Worm (Caenorhabditis elegans) whole organism, mixed stage, embryonic: Measurements from ENCODE around the gene F36F12.2.
A peak's percentile ranks its signal among the peaks of the same experiment; 100 is the strongest.

Experiments used
- M03D4.4 ChIP-seq: sonication (generic microtip); optimal IDR thresholded peaks from 2 replicates; lab custom pipeline; 2017; ENCODE audit warnings: mild to moderate bottlenecking, missing genetic modification characterization, missing compliant biosample characterization
- bed-3 ChIP-seq: fragments of 200-800 bp; sonication (Bioruptor generic); optimal IDR thresholded peaks from 3 replicates; lab custom pipeline; 2018; ENCODE audit warnings: mild to moderate bottlenecking, missing genetic modification characterization, moderate library complexity, missing compliant biosample characterization
- blmp-1 ChIP-seq: fragments of 150-350 bp; optimal IDR thresholded peaks from 2 replicates; lab custom pipeline; 2014; ENCODE audit warnings: missing biosample characterization, missing genetic modification characterization
- ceh-43 ChIP-seq: fragments of 200-800 bp; sonication (Bioruptor generic); optimal IDR thresholded peaks from 2 replicates; lab custom pipeline; 2018; ENCODE audit warnings: mild to moderate bottlenecking, missing genetic modification characterization, moderate library complexity, missing compliant biosample characterization
- ces-1 ChIP-seq: fragments of 150-350 bp; optimal IDR thresholded peaks from 2 replicates; lab custom pipeline; 2014; ENCODE audit warnings: missing biosample characterization, missing genetic modification reagents, missing genetic modification characterization
- elt-1 ChIP-seq: sonication (generic microtip); optimal IDR thresholded peaks from 2 replicates; lab custom pipeline; 2017; ENCODE audit warnings: missing genetic modification characterization, mild to moderate bottlenecking, missing compliant biosample characterization, antibody characterized with exemption, moderate library complexity, borderline replicate concordance; ENCODE audit not compliant: insufficient read depth
- elt-3 ChIP-seq: fragments of 150-350 bp; optimal IDR thresholded peaks from 2 replicates; lab custom pipeline; 2014; ENCODE audit warnings: missing biosample characterization, missing genetic modification characterization
- flh-1 ChIP-seq: fragments of 200-800 bp; sonication (Bioruptor generic); optimal IDR thresholded peaks from 2 replicates; lab custom pipeline; 2018; ENCODE audit warnings: mild to moderate bottlenecking, missing genetic modification characterization, moderate library complexity, missing compliant biosample characterization
- hlh-1 ChIP-seq: fragments of 150-350 bp; optimal IDR thresholded peaks from 2 replicates; lab custom pipeline; 2014; ENCODE audit warnings: missing biosample characterization, missing genetic modification reagents, missing genetic modification characterization
- lin-13 ChIP-seq: fragments of 150-350 bp; optimal IDR thresholded peaks from 2 replicates; lab custom pipeline; 2014; ENCODE audit warnings: missing biosample characterization, missing genetic modification characterization
- lin-32 ChIP-seq: fragments of 200-800 bp; sonication (Bioruptor generic); optimal IDR thresholded peaks from 2 replicates; lab custom pipeline; 2018; ENCODE audit warnings: mild to moderate bottlenecking, missing genetic modification characterization, missing compliant biosample characterization
- lsy-2 ChIP-seq: fragments of 150-350 bp; optimal IDR thresholded peaks from 2 replicates; lab custom pipeline; 2014; ENCODE audit warnings: missing biosample characterization, missing genetic modification characterization
- mep-1 ChIP-seq: fragments of 150-350 bp; optimal IDR thresholded peaks from 2 replicates; lab custom pipeline; 2017; ENCODE audit warnings: missing biosample characterization, missing genetic modification reagents, missing genetic modification characterization, inconsistent platforms
- mls-2 ChIP-seq: sonication (generic microtip); optimal IDR thresholded peaks from 2 replicates; lab custom pipeline; 2016; ENCODE audit warnings: mild to moderate bottlenecking, missing genetic modification characterization, moderate library complexity, missing compliant biosample characterization
- nhr-12 ChIP-seq: fragments of 150-350 bp; optimal IDR thresholded peaks from 2 replicates; lab custom pipeline; 2014; ENCODE audit warnings: missing biosample characterization, missing genetic modification characterization
- nhr-2 ChIP-seq: fragments of 150-350 bp; optimal IDR thresholded peaks from 2 replicates; lab custom pipeline; 2014; ENCODE audit warnings: missing biosample characterization, missing genetic modification characterization
- nhr-237 ChIP-seq: fragments of 150-350 bp; optimal IDR thresholded peaks from 2 replicates; lab custom pipeline; 2014; ENCODE audit warnings: missing biosample characterization, missing genetic modification characterization
- nhr-28 ChIP-seq: fragments of 150-350 bp; optimal IDR thresholded peaks from 2 replicates; lab custom pipeline; 2014; ENCODE audit warnings: missing biosample characterization, missing genetic modification characterization
- nhr-76 ChIP-seq: sonication (generic microtip); optimal IDR thresholded peaks from 2 replicates; lab custom pipeline; 2017; ENCODE audit warnings: missing biosample characterization, missing genetic modification characterization
- pha-4 ChIP-seq: fragments of 150-350 bp; optimal IDR thresholded peaks from 2 replicates; lab custom pipeline; 2018; ENCODE audit warnings: missing biosample characterization, missing genetic modification reagents, missing genetic modification characterization
- sem-2 ChIP-seq: fragments of 200-800 bp; sonication (Bioruptor generic); optimal IDR thresholded peaks from 2 replicates; lab custom pipeline; 2018; ENCODE audit warnings: mild to moderate bottlenecking, missing genetic modification characterization, missing compliant biosample characterization
- snpc-4 ChIP-seq: fragments of 150-350 bp; optimal IDR thresholded peaks from 2 replicates; lab custom pipeline; 2014; ENCODE audit warnings: missing biosample characterization, missing genetic modification characterization
- sptf-1 ChIP-seq: sonication (generic microtip); optimal IDR thresholded peaks from 2 replicates; lab custom pipeline; 2017; ENCODE audit warnings: mild to moderate bottlenecking, missing genetic modification characterization, moderate library complexity, missing compliant biosample characterization
- tbx-8 ChIP-seq: fragments of 200-800 bp; sonication (Bioruptor generic); optimal IDR thresholded peaks from 2 replicates; lab custom pipeline; 2018; ENCODE audit warnings: mild to moderate bottlenecking, missing genetic modification characterization, moderate library complexity, missing compliant biosample characterization
- unc-120 ChIP-seq: sonication (generic microtip); optimal IDR thresholded peaks from 2 replicates; lab custom pipeline; 2017; ENCODE audit warnings: missing genetic modification characterization, missing compliant biosample characterization; ENCODE audit not compliant: poor library complexity, severe bottlenecking
- unc-39 ChIP-seq: fragments of 150-350 bp; optimal IDR thresholded peaks from 2 replicates; lab custom pipeline; 2014; ENCODE audit warnings: missing biosample characterization, missing genetic modification characterization
- unc-62 ChIP-seq: fragments of 150-350 bp; optimal IDR thresholded peaks from 2 replicates; lab custom pipeline; 2014; ENCODE audit warnings: missing biosample characterization, missing genetic modification reagents, missing genetic modification characterization
- ztf-11 ChIP-seq: fragments of 150-350 bp; optimal IDR thresholded peaks from 2 replicates; lab custom pipeline; 2014; ENCODE audit warnings: missing biosample characterization, missing genetic modification characterization

Gene F36F12.2

DNA sequence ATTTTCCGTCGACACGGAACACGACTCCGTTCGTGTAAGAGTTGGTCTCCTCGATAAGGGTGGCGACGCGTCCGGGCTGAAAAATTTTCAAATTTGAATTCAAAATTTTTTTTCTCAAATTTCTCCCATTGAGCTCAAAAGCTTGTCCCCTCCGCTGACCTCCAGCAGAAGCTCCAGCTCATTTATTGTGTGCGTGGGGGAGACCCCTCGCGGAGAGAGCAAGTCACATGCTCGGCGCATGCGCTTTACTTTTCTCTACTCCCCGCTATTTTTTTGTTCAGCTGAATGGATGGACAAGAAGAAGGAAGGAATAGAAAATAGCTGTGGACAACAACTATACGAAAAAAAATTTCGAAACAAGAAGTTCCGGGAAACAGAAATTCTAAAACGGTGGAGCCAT lies 38.4 kb upstream of the F36F12.2 start:
- TF ChIP-seq ces-1 (peak; percentile 4), nhr-237 (tag; lab: Kevin White, UChicago) (peak; percentile 20), mep-1 (tag; lab: Kevin White, UChicago) (peak; percentile 4), hlh-1 (no peak)

- no peak for TF ChIP-seq lin-32 (GFP tag; lab: Kevin White, UChicago)
- TF ChIP-seq lin-13 (tag; lab: Kevin White, UChicago), result no peak
- TF ChIP-seq pha-4, result no peak
- TF ChIP-seq hlh-1, result no peak
- TF ChIP-seq M03D4.4 (tag; lab: Kevin White, UChicago), result no peak
- TF ChIP-seq, all 35 proteins: peak for 0
Observed at ce11 chrV:2132675-2133074, 37.6 kb upstream of the F36F12.2 start.

ce11 chrV:2126996-2127585 lies 32.0 kb upstream of the F36F12.2 start, which contains the start of gene ldp-1:
TSS of gene ldp-1 (plus strand) at chrV:2127535.
- TF ChIP-seq lsy-2, result peak; percentile 0
- no peak for TF ChIP-seq nhr-28 (tag; lab: Kevin White, UChicago)
- peak; percentile 24 for TF ChIP-seq ces-1
- peak; percentile 40 for TF ChIP-seq sptf-1 (tag; lab: Kevin White, UChicago)

DNA sequence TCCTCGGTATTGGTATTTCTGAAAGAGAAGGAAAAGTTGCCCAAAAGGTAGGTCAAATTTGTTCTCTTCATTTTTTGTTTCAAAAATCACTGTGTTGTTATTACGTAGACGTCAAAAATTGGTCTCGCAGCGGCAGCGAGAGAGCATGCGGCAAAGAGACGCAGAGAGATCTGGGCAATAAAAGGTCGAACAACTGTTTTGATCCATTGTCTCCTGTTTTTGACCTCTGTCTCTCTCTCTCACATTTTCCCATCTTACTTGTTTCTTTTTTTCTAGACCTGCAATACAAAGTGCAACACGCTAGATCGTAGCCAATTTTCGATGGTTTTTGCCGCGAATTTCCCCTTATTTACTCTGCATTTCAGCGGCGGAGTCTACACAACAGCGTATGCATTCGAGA lies 31.4 kb upstream of the F36F12.2 start:
- no peak for TF ChIP-seq tbx-8
- TF ChIP-seq ces-1, result no peak
- no peak for TF ChIP-seq lin-13 (tag; lab: Kevin White, UChicago)
- no peak for TF ChIP-seq elt-3 (tag; lab: Kevin White, UChicago)
- TF ChIP-seq unc-39 (tag; lab: Kevin White, UChicago), result no peak
- TF ChIP-seq nhr-237 (tag; lab: Kevin White, UChicago), result no peak
- TF ChIP-seq sem-2 (GFP tag; lab: Kevin White, UChicago), result no peak
- TF ChIP-seq flh-1 (GFP tag; lab: Kevin White, UChicago), result no peak
- TF ChIP-seq pha-4, result no peak
- TF ChIP-seq nhr-12, result no peak
- TF ChIP-seq mls-2 (tag; lab: Kevin White, UChicago), result no peak
- no peak for TF ChIP-seq blmp-1 (tag; lab: Kevin White, UChicago)
- peak; percentile 62 for TF ChIP-seq nhr-2 (tag; lab: Kevin White, UChicago)
- TF ChIP-seq ceh-43 (GFP tag; lab: Kevin White, UChicago), result no peak
- no peak for TF ChIP-seq mep-1 (tag; lab: Kevin White, UChicago)
- peak; percentile 4 for TF ChIP-seq unc-120 (tag; lab: Kevin White, UChicago)
- peak; percentile 79 for TF ChIP-seq hlh-1
- TF ChIP-seq unc-62 (GFP tag; lab: Kevin White, UChicago), result no peak
- TF ChIP-seq elt-1 (tag; lab: Kevin White, UChicago), result no peak
- TF ChIP-seq bed-3, result no peak
- no peak for TF ChIP-seq M03D4.4 (tag; lab: Kevin White, UChicago)
- no peak for TF ChIP-seq ztf-11
- TF ChIP-seq, all 35 proteins: peak for 3

- TF ChIP-seq mls-2 (tag; lab: Kevin White, UChicago), result no peak
- TF ChIP-seq nhr-2 (tag; lab: Kevin White, UChicago), result no peak
- TF ChIP-seq pha-4, result no peak
Observed at ce11 chrV:2123164-2123563, 28.1 kb upstream of the F36F12.2 start.

DNA sequence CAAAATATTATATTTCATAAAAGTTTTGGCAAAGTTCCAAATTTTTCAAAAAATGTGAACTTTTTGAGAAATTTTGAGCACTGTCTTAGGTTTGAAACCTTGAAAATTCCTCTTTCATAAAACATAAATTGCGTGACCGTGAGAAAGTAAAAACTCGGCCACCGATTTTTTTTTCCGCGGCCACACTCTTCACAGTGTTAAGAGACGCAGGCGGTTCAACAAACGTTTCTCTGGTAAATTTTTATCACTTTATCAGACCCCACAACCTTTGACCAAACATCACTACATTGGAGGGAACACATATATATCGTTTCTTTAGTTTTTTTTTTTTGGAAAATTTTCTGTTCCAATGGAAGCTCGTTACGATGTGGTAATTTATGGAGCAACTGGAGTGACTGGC lies 27.4 kb upstream of the F36F12.2 start, which contains the start of gene F22F7.2:
TSS of gene F22F7.2 (plus strand) at position 266 of the 400 bp plus-strand sequence.
- no peak for TF ChIP-seq nhr-237 (tag; lab: Kevin White, UChicago)
- no peak for TF ChIP-seq unc-62 (GFP tag; lab: Kevin White, UChicago)
- no peak for TF ChIP-seq elt-1 (tag; lab: Kevin White, UChicago)
- no peak for TF ChIP-seq nhr-76 (tag; lab: Kevin White, UChicago)
- TF ChIP-seq ztf-11, result no peak
- TF ChIP-seq snpc-4 (tag; lab: Kevin White, UChicago), result no peak
- TF ChIP-seq unc-120 (tag; lab: Kevin White, UChicago), result no peak
- no peak for TF ChIP-seq nhr-28 (tag; lab: Kevin White, UChicago)
